Worm (Caenorhabditis elegans): Measurements from ENCODE around the gene oac-29.

DNA sequence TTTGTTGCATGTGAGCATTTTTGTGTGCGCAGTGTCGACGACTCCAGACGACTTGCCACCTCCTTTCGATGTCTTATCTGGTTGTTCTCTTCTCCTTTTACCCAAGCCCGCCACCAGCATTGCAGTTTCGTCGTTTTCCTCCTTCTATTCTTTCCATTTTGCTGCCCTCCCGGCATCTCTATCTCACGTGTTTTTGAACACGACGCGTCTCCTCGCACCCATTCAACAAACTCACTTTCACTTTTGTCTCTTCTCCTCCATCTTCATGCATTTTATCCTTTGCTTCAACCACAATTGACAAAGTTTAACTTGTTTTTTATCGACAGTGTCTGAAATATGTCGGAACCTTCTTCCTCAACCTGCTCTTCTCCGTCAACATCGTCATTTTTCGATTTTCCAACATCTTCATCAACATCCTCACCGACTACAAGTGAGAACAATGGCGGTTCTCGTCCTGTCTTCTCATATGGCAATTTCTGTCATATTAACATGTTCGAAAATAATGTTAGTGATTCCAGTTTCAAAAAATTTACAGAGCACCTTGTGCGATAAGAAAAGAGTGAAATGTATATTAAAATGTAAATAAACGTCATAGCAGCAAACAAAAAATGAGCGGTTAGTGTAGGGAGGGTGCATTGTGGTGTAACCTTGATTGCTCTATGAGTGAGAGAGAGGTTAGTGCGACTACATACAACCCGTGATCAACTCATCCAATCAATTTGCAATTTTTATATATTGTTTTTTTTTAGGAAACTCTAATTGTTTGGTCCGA lies 24.7 kb downstream of the oac-29 start, which contains the start of gene fip-4:
- TF ChIP-seq dao-5 (tag; optimal IDR thresholded peaks at IDR 0.05) (no peak), him-1 (tag; optimal IDR thresholded peaks at IDR 0.05) (no peak)

Data from whole organism, L4/young adult.